Worm (Caenorhabditis elegans): ENCODE data around the gene C16C10.2.

Gene C16C10.2

ce11 chrIII:4172210-4172609 lies 6.3 kb downstream of the C16C10.2 start (continued):
- TF ChIP-seq snpc-3.4 (tag; optimal IDR thresholded peaks at IDR 0.05) (peak; percentile 23), pbrm-1 (GFP tag; IDR thresholded peaks at IDR 0.05) (0 out of 2 replicates have a peak, but pooled peaks have one; percentile 36), dpl-1 (GFP tag; optimal IDR thresholded peaks at IDR 0.05) (no peak), ceh-40 (GFP tag; IDR thresholded peaks at IDR 0.05) (no peak), lin-26 (GFP tag; IDR thresholded peaks at IDR 0.05) (no peak; the same call in 1 of the 2 replicates), mes-4 (tag; optimal IDR thresholded peaks at IDR 0.05) (peak; percentile 83), ceh-100 (GFP tag; IDR thresholded peaks at IDR 0.05) (peak; percentile 32; the same call in 1 of the 2 replicates), D2030.7 (GFP tag; IDR thresholded peaks at IDR 0.05) (peak; percentile 63), rpc-1 (optimal IDR thresholded peaks at IDR 0.05) (no peak), rpc-1 (tag; optimal IDR thresholded peaks at IDR 0.05) (peak; percentile 7), dox-1 (GFP tag; IDR thresholded peaks at IDR 0.05) (peak; percentile 3; the same call in 1 of the 2 replicates), madf-6 (GFP tag; IDR thresholded peaks at IDR 0.05) (peak; percentile 68), ama-1 (optimal IDR thresholded peaks at IDR 0.05) (no peak), ama-1 (GFP tag; optimal IDR thresholded peaks at IDR 0.05) (peak in 1 of 2 experiments; percentile 81), egl-18 (GFP tag; IDR thresholded peaks at IDR 0.05) (no peak), F52B5.7 (tag; optimal IDR thresholded peaks at IDR 0.05) (no peak)

ce11 chrIII:4170903-4171377 lies 7.5 kb downstream of the C16C10.2 start, which contains the start of the genes rnf-121 and C16C10.4:
Gene rnf-121, minus strand, starts transcription at chrIII:4170953.
Gene C16C10.4, plus strand, starts transcription at chrIII:4171336.
- TF ChIP-seq lin-40 (tag; optimal IDR thresholded peaks at IDR 0.05) (peak; percentile 46), Y79H2A.3 (GFP tag; conservative IDR thresholded peaks at IDR 0.05) (no peak), ztf-3 (GFP tag; optimal IDR thresholded peaks at IDR 0.05) (no peak), bed-2 (GFP tag; IDR thresholded peaks at IDR 0.05) (no peak), T07F8.4 (tag; optimal IDR thresholded peaks at IDR 0.05) (peak; percentile 15), ztf-26 (tag; optimal IDR thresholded peaks at IDR 0.05) (no peak), dpff-1 (tag; optimal IDR thresholded peaks at IDR 0.05) (no peak), him-1 (tag; optimal IDR thresholded peaks at IDR 0.05) (peak; percentile 0), D2030.7 (GFP tag; IDR thresholded peaks at IDR 0.05) (peak; percentile 61; the same call in 1 of the 2 replicates), lir-1 (GFP tag; conservative IDR thresholded peaks at IDR 0.05) (no peak), lin-26 (GFP tag; IDR thresholded peaks at IDR 0.05) (peak; percentile 49; the same call in 1 of the 2 replicates), aptf-2 (GFP tag; conservative IDR thresholded peaks at IDR 0.05) (no peak), F57C9.4 (tag; optimal IDR thresholded peaks at IDR 0.05) (no peak), mel-28 (tag; optimal IDR thresholded peaks at IDR 0.05; ENCODE audit: borderline replicate concordance) (no peak), rpc-1 (optimal IDR thresholded peaks at IDR 0.05) (peak; percentile 56), rpc-1 (tag; optimal IDR thresholded peaks at IDR 0.05) (no peak), B0261.1 (tag; optimal IDR thresholded peaks at IDR 0.05) (no peak), dpl-1 (GFP tag; optimal IDR thresholded peaks at IDR 0.05) (no peak), cebp-1 (GFP tag; IDR thresholded peaks at IDR 0.05) (no peak), cebp-1 (tag; optimal IDR thresholded peaks at IDR 0.05) (peak; percentile 74), let-607 (tag; optimal IDR thresholded peaks at IDR 0.05) (peak in 1 of 2 experiments; percentile 42), attf-5 (GFP tag; optimal IDR thresholded peaks at IDR 0.05) (peak; percentile 68), nhr-179 (tag; optimal IDR thresholded peaks at IDR 0.05) (no peak), nhr-120 (GFP tag; IDR thresholded peaks at IDR 0.05) (no peak), sptf-2 (GFP tag; optimal IDR thresholded peaks at IDR 0.05) (no peak), C06A6.2 (GFP tag; conservative IDR thresholded peaks at IDR 0.05) (peak; percentile 44; the same call in 1 of the 2 replicates), B0019.2 (GFP tag; conservative IDR thresholded peaks at IDR 0.05) (no peak), snpc-1.1 (tag; optimal IDR thresholded peaks at IDR 0.05; ENCODE audit: insufficient read depth) (peak; percentile 31), nhr-90 (tag; optimal IDR thresholded peaks at IDR 0.05) (no peak), ceh-100 (GFP tag; IDR thresholded peaks at IDR 0.05) (peak; percentile 77), ccch-3 (GFP tag; optimal IDR thresholded peaks at IDR 0.05) (no peak), F23B12.7 (tag; optimal IDR thresholded peaks at IDR 0.05; ENCODE audit: insufficient read depth) (peak; percentile 67), unc-62 (GFP tag; optimal IDR thresholded peaks at IDR 0.05) (no peak), hsf-1 (GFP tag; IDR thresholded peaks at IDR 0.05) (no peak), ceh-58 (GFP tag; IDR thresholded peaks at IDR 0.05) (no peak), lsl-1 (GFP tag; optimal IDR thresholded peaks at IDR 0.05) (peak; percentile 47), F52B5.7 (tag; optimal IDR thresholded peaks at IDR 0.05) (peak; percentile 29), ztf-6 (GFP tag; IDR thresholded peaks at IDR 0.05) (no peak)
